Worm (Caenorhabditis elegans): Measurements from ENCODE around the gene tag-276.

The tag-276 gene

ce11 chrII:12249042-12249441 lies at the start of gene tag-276:
Gene tag-276, minus strand, starts transcription at chrII:12249142.
- TF ChIP-seq nhr-111 (GFP tag; optimal IDR thresholded peaks at IDR 0.05) (no peak), mxl-3 (GFP tag; optimal IDR thresholded peaks at IDR 0.05) (no peak), saeg-2 (GFP tag; IDR thresholded peaks at IDR 0.05) (no peak), ztf-11 (tag; optimal IDR thresholded peaks at IDR 0.05) (no peak), ZK546.5 (tag; optimal IDR thresholded peaks at IDR 0.05) (no peak), ceh-28 (tag; optimal IDR thresholded peaks at IDR 0.05) (peak; percentile 1)

- TF ChIP-seq set-16 (GFP tag; IDR thresholded peaks at IDR 0.05) (no peak), Y105C5A.15 (GFP tag; IDR thresholded peaks at IDR 0.05) (no peak), lin-38 (GFP tag; IDR thresholded peaks at IDR 0.05) (no peak), madf-5 (GFP tag; IDR thresholded peaks at IDR 0.05) (no peak), pqm-1 (tag; optimal IDR thresholded peaks at IDR 0.05) (no peak), D1046.2 (GFP tag; IDR thresholded peaks at IDR 0.05) (no peak), F44E2.7 (GFP tag; IDR thresholded peaks at IDR 0.05) (no peak), ceh-44 (GFP tag; IDR thresholded peaks at IDR 0.05) (no peak), dmd-6 (GFP tag; IDR thresholded peaks at IDR 0.05) (no peak), T20F7.1 (GFP tag; optimal IDR thresholded peaks at IDR 0.05) (no peak), mep-1 (tag; optimal IDR thresholded peaks at IDR 0.05) (no peak), hif-1 (tag; optimal IDR thresholded peaks at IDR 0.05) (no peak), spr-1 (tag; optimal IDR thresholded peaks at IDR 0.05) (no peak), Y75B8A.6 (GFP tag; IDR thresholded peaks at IDR 0.05) (no peak), lir-3 (tag; optimal IDR thresholded peaks at IDR 0.05) (no peak), nhr-11 (tag; optimal IDR thresholded peaks at IDR 0.05) (no peak), tra-1 (GFP tag; IDR thresholded peaks at IDR 0.05) (no peak)
Observed at ce11 chrII:12296591-12296990, 47.6 kb upstream of the tag-276 start.

ce11 chrII:12289085-12289484 lies 40.1 kb upstream of the tag-276 start, which contains the start of gene Y57A10A.31:
Gene Y57A10A.31, plus strand, starts transcription at chrII:12289385.
- TF ChIP-seq fkh-10 (GFP tag; optimal IDR thresholded peaks at IDR 0.05): no peak
- no peak for TF ChIP-seq duxl-1 (tag; optimal IDR thresholded peaks at IDR 0.05; ENCODE audit: poor library complexity)
- no peak for TF ChIP-seq dve-1 (tag; optimal IDR thresholded peaks at IDR 0.05; ENCODE audit: insufficient read depth)
- TF ChIP-seq zfp-2 (tag; optimal IDR thresholded peaks at IDR 0.05): no peak
- no peak for TF ChIP-seq F37D6.2 (tag; optimal IDR thresholded peaks at IDR 0.05)
- TF ChIP-seq sdz-12 (GFP tag; optimal IDR thresholded peaks at IDR 0.05): no peak

- TF ChIP-seq ctbp-1 (GFP tag; IDR thresholded peaks at IDR 0.05) (no peak), lin-38 (GFP tag; IDR thresholded peaks at IDR 0.05) (peak; percentile 50), dve-1 (tag; optimal IDR thresholded peaks at IDR 0.05; ENCODE audit: insufficient read depth) (no peak), Y105C5A.15 (GFP tag; IDR thresholded peaks at IDR 0.05) (no peak), hlh-30 (tag; optimal IDR thresholded peaks at IDR 0.05; ENCODE audit: insufficient read depth) (no peak), madf-5 (GFP tag; IDR thresholded peaks at IDR 0.05) (no peak), gei-8 (GFP tag; optimal IDR thresholded peaks at IDR 0.05) (no peak), daf-16 (GFP tag; optimal IDR thresholded peaks at IDR 0.05) (no peak), daf-16 (tag; optimal IDR thresholded peaks at IDR 0.05) (no peak), mxl-2 (GFP tag; conservative IDR thresholded peaks at IDR 0.05) (no peak), dmd-6 (GFP tag; IDR thresholded peaks at IDR 0.05) (no peak), mdt-29 (GFP tag; IDR thresholded peaks at IDR 0.05) (no peak), egl-27 (tag; optimal IDR thresholded peaks at IDR 0.05) (no peak), Y48G9A.11 (GFP tag; IDR thresholded peaks at IDR 0.05) (peak; percentile 84), ceh-82 (tag; optimal IDR thresholded peaks at IDR 0.05) (no peak), unc-130 (GFP tag; optimal IDR thresholded peaks at IDR 0.05) (peak; percentile 15), nhr-10 (tag; optimal IDR thresholded peaks at IDR 0.05) (no peak), unc-62 (GFP tag; optimal IDR thresholded peaks at IDR 0.05 in 1 of 2) (peak in 1 of 2 experiments; percentile 86), unc-62 (tag; optimal IDR thresholded peaks at IDR 0.05) (no peak), dpl-1 (GFP tag; optimal IDR thresholded peaks at IDR 0.05) (no peak)
Observed at ce11 chrII:12284045-12284444, 35.1 kb upstream of the tag-276 start.
